Worm (Caenorhabditis elegans): ENCODE measurements around the gene mans-3.
A peak's percentile ranks its signal among the peaks of the same experiment; 100 is the strongest.

The mans-3 gene

ce11 chrX:5152931-5153330, 12.3 kb upstream of the mans-3 start (continued):
- TF ChIP-seq F49E8.2 (tag; optimal IDR thresholded peaks at IDR 0.05; ENCODE audit: insufficient read depth), result no peak

- TF ChIP-seq ceh-40 (GFP tag; IDR thresholded peaks at IDR 0.05) (no peak), lir-1 (GFP tag; conservative IDR thresholded peaks at IDR 0.05) (no peak), F10E7.11 (tag; optimal IDR thresholded peaks at IDR 0.05) (no peak), lin-26 (GFP tag; IDR thresholded peaks at IDR 0.05) (no peak), aptf-2 (GFP tag; conservative IDR thresholded peaks at IDR 0.05) (no peak), nhr-80 (tag; optimal IDR thresholded peaks at IDR 0.05) (no peak), sea-2 (GFP tag; IDR thresholded peaks at IDR 0.05) (no peak), lin-40 (tag; optimal IDR thresholded peaks at IDR 0.05) (no peak), ama-1 (optimal IDR thresholded peaks at IDR 0.05) (no peak), ama-1 (GFP tag; optimal IDR thresholded peaks at IDR 0.05) (no peak), tbx-9 (tag; optimal IDR thresholded peaks at IDR 0.05; ENCODE audit: borderline replicate concordance) (no peak), nhr-179 (tag; optimal IDR thresholded peaks at IDR 0.05) (no peak), lin-35 (GFP tag; optimal IDR thresholded peaks at IDR 0.05) (no peak), ztf-25 (GFP tag; IDR thresholded peaks at IDR 0.05) (no peak), F57A8.1 (GFP tag; optimal IDR thresholded peaks at IDR 0.05) (no peak), cebp-2 (GFP tag; IDR thresholded peaks at IDR 0.05) (no peak), atf-7 (tag; optimal IDR thresholded peaks at IDR 0.05) (no peak)
Measured at ce11 chrX:5154278-5154677, 10.9 kb upstream of the mans-3 start, which contains the start of gene C31H2.3. TSS of gene C31H2.3 (minus strand) at chrX:5154378.

DNA sequence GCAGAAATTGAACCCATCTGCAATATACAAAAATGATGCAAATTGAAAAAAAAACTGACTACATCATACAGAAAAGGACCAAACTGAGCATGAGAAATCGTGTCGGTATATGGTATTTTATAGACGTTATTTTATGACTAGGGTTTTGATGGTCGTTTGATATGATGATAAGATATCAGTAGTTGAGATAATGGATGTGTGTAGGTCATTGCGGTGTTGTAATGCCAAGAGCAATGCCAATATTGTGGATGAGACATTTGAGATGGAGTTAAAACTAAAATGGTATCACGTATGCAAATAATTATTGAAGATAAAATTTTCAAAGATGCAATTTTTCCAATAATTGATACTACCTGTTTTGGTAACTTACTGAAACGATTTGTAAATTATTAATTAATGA, 5.5 kb upstream of the mans-3 start, which contains the start of gene C31H2.4:
Gene C31H2.4 (minus strand): TSS at position 19 of the 400 bp plus-strand sequence.
- TF ChIP-seq T26A5.8 (tag; optimal IDR thresholded peaks at IDR 0.05), result no peak
- peak; percentile 7 for TF ChIP-seq nhr-80 (tag; optimal IDR thresholded peaks at IDR 0.05)

DNA sequence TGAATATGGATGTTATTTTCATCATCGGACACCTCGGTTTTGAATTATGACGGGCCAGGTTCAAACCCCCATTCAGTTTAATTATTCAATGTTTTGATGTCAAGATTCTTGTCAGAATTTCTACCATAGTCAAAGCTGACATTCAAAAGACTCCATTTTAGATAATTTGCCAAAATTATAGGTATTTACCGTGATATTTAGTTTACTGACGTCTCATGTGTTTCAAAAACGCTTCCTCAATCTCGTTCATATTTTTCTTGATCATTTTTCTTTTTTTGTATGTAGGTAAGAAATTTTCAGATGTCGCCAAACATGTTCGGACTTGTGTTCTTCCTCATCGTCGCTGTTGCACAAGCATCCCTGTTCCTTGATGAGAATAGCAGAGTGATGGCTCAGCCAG, 2.4 kb upstream of the mans-3 start, which contains the start of gene EGAP5.1:
Gene EGAP5.1 (plus strand): TSS at position 301 of the 400 bp plus-strand sequence.
- no peak for TF ChIP-seq ztf-22 (GFP tag; optimal IDR thresholded peaks at IDR 0.05)
- TF ChIP-seq lsy-27 (tag; optimal IDR thresholded peaks at IDR 0.05; ENCODE audit: borderline replicate concordance, insufficient read depth), result no peak

DNA sequence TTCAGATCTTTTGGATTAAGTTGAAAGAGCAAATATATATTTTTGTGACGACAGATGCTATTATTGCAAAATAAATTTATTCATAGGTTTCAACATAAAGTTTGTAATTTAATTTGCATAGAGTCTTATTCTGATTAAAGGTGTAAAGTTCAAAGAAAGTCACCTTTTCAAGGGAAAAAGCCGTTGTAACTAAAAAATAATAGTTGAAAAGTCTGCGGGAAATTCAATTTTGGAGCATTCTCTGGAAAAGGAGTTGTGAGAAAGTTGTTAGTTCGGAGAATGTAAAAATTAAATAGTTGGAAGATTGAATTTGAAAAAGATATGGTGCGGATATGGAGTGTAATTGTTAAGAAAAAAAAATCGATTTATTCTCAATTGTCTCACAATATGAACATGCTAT, 1.1 kb upstream of the mans-3 start:
- TF ChIP-seq lsl-1 (GFP tag; optimal IDR thresholded peaks at IDR 0.05) (no peak), dox-1 (GFP tag; IDR thresholded peaks at IDR 0.05) (no peak), F49E8.2 (tag; optimal IDR thresholded peaks at IDR 0.05; ENCODE audit: insufficient read depth) (no peak), Y95B8A.8 (GFP tag; IDR thresholded peaks at IDR 0.05) (no peak), ztf-22 (GFP tag; optimal IDR thresholded peaks at IDR 0.05) (no peak), aptf-3 (GFP tag; IDR thresholded peaks at IDR 0.05) (no peak), F23B12.7 (tag; optimal IDR thresholded peaks at IDR 0.05; ENCODE audit: insufficient read depth) (no peak), madf-8 (GFP tag; conservative IDR thresholded peaks at IDR 0.05) (no peak), chd-7 (tag; optimal IDR thresholded peaks at IDR 0.05) (no peak), B0336.3 (GFP tag; IDR thresholded peaks at IDR 0.05) (no peak), lir-1 (GFP tag; conservative IDR thresholded peaks at IDR 0.05) (no peak), ztf-18 (tag; optimal IDR thresholded peaks at IDR 0.05) (no peak), madf-6 (GFP tag; IDR thresholded peaks at IDR 0.05) (no peak), dpl-1 (GFP tag; optimal IDR thresholded peaks at IDR 0.05) (no peak), K12H6.12 (tag; optimal IDR thresholded peaks at IDR 0.05) (no peak), sdz-38 (tag; optimal IDR thresholded peaks at IDR 0.05) (no peak)
